Fruit fly (Drosophila melanogaster) whole organism, prepupa: Measurements from ENCODE around the gene CG17109.

ENCODE experiments used
- Eip75B ChIP-seq: fragments of 200-800 bp; sonication (Bioruptor generic); optimal IDR thresholded peaks from 3 replicates; lab custom pipeline; 2016; ENCODE audit warnings: missing biosample characterization, missing genetic modification characterization
- eg ChIP-seq: fragments of 200-800 bp; sonication (Bioruptor generic); IDR thresholded peaks from 3 replicates; pipeline ENCODE4 v1.3.6; 2022; ENCODE audit warnings: missing biosample characterization, missing genetic modification characterization
- salr ChIP-seq, 2 experiments: fragments of 200-800 bp; sonication (Bioruptor generic); optimal IDR thresholded peaks; 3 replicates each; lab custom pipeline; 2016 to 2018; ENCODE audit warnings: missing biosample characterization in 2 of 2, missing genetic modification characterization in 2 of 2, mild to moderate bottlenecking in 1 of 2
- topi ChIP-seq: fragments of 200-800 bp; sonication (Bioruptor generic); optimal IDR thresholded peaks from 3 replicates; lab custom pipeline; 2016; ENCODE audit warnings: missing biosample characterization, missing genetic modification characterization

DNA sequence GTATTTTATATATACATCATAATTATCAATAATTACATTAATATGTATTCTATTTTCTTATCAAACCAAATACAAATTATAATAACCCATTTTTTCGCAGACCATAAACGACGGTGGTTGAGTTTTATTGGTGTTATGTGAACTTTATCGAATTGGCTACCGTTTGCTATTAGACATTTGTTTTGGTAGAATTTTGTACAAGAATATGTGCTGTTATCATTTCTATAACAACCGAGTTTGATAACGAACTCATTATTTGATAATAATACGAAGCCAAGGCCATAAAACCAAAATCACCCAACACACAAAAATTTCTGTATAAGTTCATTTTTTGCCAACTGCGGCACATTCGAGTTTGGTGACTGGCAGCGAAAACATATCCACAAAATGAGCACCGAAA, at the start of gene CG17109:
- TF ChIP-seq salr (GFP tag; optimal IDR thresholded peaks at IDR 0.05; lab: Kevin White, UChicago): no peak
- TF ChIP-seq Eip75B (GFP tag; lab: Kevin White, UChicago): no peak
- no peak for TF ChIP-seq eg (GFP tag; lab: Robert Waterston, UW)
- TF ChIP-seq topi (GFP tag; lab: Kevin White, UChicago): no peak
